Worm (Caenorhabditis elegans) whole organism, midembryonic: Measurements from ENCODE around the gene C40H1.9.

ENCODE experiments used
- T22C8.4 ChIP-seq: fragments of 200-800 bp; sonication (Bioruptor generic); IDR thresholded peaks from 2 replicates; pipeline ENCODE4 v1.3.6; 2022; ENCODE audit warnings: missing genetic modification characterization, missing compliant biosample characterization
- cog-1 ChIP-seq: sonication (generic microtip); optimal IDR thresholded peaks from 2 replicates; lab custom pipeline; 2016; ENCODE audit warnings: missing genetic modification characterization, missing compliant biosample characterization
- flt-1 ChIP-seq: fragments of 200-800 bp; sonication (Bioruptor generic); IDR thresholded peaks from 2 replicates; pipeline ENCODE4 v1.3.6; 2022; ENCODE audit warnings: missing genetic modification characterization, missing compliant biosample characterization
- klf-2 ChIP-seq: fragments of 200-800 bp; sonication (Bioruptor generic); conservative IDR thresholded peaks from 2 replicates; pipeline ENCODE4 v1.3.6; 2022; ENCODE audit warnings: missing genetic modification reagents, missing genetic modification characterization, missing compliant biosample characterization
- med-1 ChIP-seq: sonication (generic microtip); optimal IDR thresholded peaks from 2 replicates; lab custom pipeline; 2017; ENCODE audit warnings: missing genetic modification characterization, mild to moderate bottlenecking, missing compliant biosample characterization, antibody characterized with exemption, missing genetic modification reagents; ENCODE audit not compliant: insufficient read depth
- ref-1 ChIP-seq: fragments of 200-800 bp; sonication (Bioruptor generic); conservative IDR thresholded peaks from 2 replicates; pipeline ENCODE4 v1.3.6; 2022; ENCODE audit warnings: missing genetic modification reagents, missing genetic modification characterization, missing compliant biosample characterization
- tab-1 ChIP-seq: fragments of 200-800 bp; sonication (Bioruptor generic); IDR thresholded peaks from 2 replicates; pipeline ENCODE4 v1.3.6; 2022; ENCODE audit warnings: missing genetic modification characterization, missing compliant biosample characterization
- ztf-23 ChIP-seq: fragments of 200-800 bp; sonication (Bioruptor generic); IDR thresholded peaks from 2 replicates; pipeline ENCODE4 v1.3.6; 2022; ENCODE audit warnings: missing genetic modification reagents, missing genetic modification characterization, missing compliant biosample characterization
- ztf-29 ChIP-seq: fragments of 200-800 bp; sonication (Bioruptor generic); IDR thresholded peaks from 2 replicates; pipeline ENCODE4 v1.3.6; 2022; ENCODE audit warnings: missing genetic modification reagents, missing genetic modification characterization, missing compliant biosample characterization

DNA sequence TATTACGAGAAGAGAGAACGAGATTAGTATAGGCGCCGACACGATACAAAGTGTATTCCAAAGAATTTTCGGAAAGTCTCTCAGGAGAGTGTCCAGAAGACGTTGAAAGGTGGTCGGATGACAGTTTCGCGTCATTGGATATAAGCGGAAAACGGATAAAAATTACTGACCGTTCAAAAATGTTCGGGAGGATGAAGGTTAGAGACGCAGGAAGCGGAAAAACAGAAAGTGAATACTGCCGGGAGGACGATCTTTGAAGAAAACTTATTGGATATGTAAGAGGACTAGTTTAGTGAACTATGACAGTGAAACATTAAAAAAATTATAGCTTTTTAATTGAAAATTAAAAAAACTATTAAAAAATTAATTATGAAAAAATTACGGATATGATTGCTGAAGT lies 15.3 kb downstream of the C40H1.9 start:
- TF ChIP-seq flt-1 (GFP tag; lab: Robert Waterston, UW) = no peak
- TF ChIP-seq ztf-23 (GFP tag; lab: Robert Waterston, UW) = no peak
- no peak for TF ChIP-seq med-1 (GFP tag; lab: Kevin White, UChicago)
- TF ChIP-seq tab-1 (GFP tag; lab: Robert Waterston, UW) = no peak
- no peak for TF ChIP-seq ztf-29 (GFP tag; lab: Robert Waterston, UW)
- no peak for TF ChIP-seq ref-1 (GFP tag; lab: Robert Waterston, UW)
- no peak for TF ChIP-seq T22C8.4
- TF ChIP-seq klf-2 (GFP tag; lab: Robert Waterston, UW) = no peak
- TF ChIP-seq cog-1 = no peak
